Worm (Caenorhabditis elegans) whole organism, young adult: Measurements from ENCODE around the gene ZK353.9.

ENCODE experiments used
- B0261.1 ChIP-seq: sonication (generic microtip); optimal IDR thresholded peaks from 2 replicates; lab custom pipeline; 2016; ENCODE audit warnings: mild to moderate bottlenecking, missing genetic modification characterization, moderate library complexity, missing compliant biosample characterization
- B0336.3 ChIP-seq: fragments of 200-800 bp; sonication (Bioruptor generic); IDR thresholded peaks from 2 replicates; pipeline ENCODE4 v1.3.6; 2022; ENCODE audit warnings: missing genetic modification characterization, missing compliant biosample characterization
- Y53F4B.3 ChIP-seq: fragments of 200-800 bp; sonication (Bioruptor generic); IDR thresholded peaks from 2 replicates; pipeline ENCODE4 v1.3.6; 2022; ENCODE audit warnings: missing genetic modification reagents, missing genetic modification characterization, missing compliant biosample characterization
- Y53G8AR.9 ChIP-seq: fragments of 200-800 bp; sonication (Bioruptor generic); conservative IDR thresholded peaks from 2 replicates; pipeline ENCODE4 v1.3.6; 2022; ENCODE audit warnings: missing genetic modification reagents, missing genetic modification characterization, missing compliant biosample characterization
- Y95B8A.8 ChIP-seq: fragments of 200-800 bp; sonication (Bioruptor generic); IDR thresholded peaks from 2 replicates; pipeline ENCODE4 v1.3.6; 2022; ENCODE audit warnings: missing genetic modification reagents, missing genetic modification characterization, missing compliant biosample characterization
- aptf-3 ChIP-seq: fragments of 200-800 bp; sonication (Bioruptor generic); IDR thresholded peaks from 2 replicates; pipeline ENCODE4 v1.3.6; 2022; ENCODE audit warnings: missing genetic modification characterization, missing compliant biosample characterization
- attf-3 ChIP-seq: fragments of 200-800 bp; sonication (Bioruptor generic); conservative IDR thresholded peaks from 2 replicates; pipeline ENCODE4 v1.3.6; 2022; ENCODE audit warnings: missing genetic modification reagents, missing genetic modification characterization, missing compliant biosample characterization
- bed-2 ChIP-seq: fragments of 200-800 bp; sonication (Bioruptor generic); IDR thresholded peaks from 2 replicates; pipeline ENCODE4 v1.3.6; 2022; ENCODE audit warnings: missing genetic modification reagents, missing genetic modification characterization, missing compliant biosample characterization
- cebp-2 ChIP-seq: fragments of 200-800 bp; sonication (Bioruptor generic); IDR thresholded peaks from 2 replicates; pipeline ENCODE4 v1.3.6; 2022; ENCODE audit warnings: missing genetic modification characterization, missing compliant biosample characterization
- egl-18 ChIP-seq: fragments of 200-800 bp; sonication (Bioruptor generic); IDR thresholded peaks from 2 replicates; pipeline ENCODE4 v1.3.6; 2022; ENCODE audit warnings: missing genetic modification reagents, missing genetic modification characterization, missing compliant biosample characterization
- egl-44 ChIP-seq: fragments of 200-800 bp; sonication (Bioruptor generic); IDR thresholded peaks from 2 replicates; pipeline ENCODE4 v1.3.6; 2022; ENCODE audit warnings: missing genetic modification reagents, missing genetic modification characterization, missing compliant biosample characterization
- ets-4 ChIP-seq: fragments of 200-800 bp; sonication (Bioruptor generic); optimal IDR thresholded peaks from 2 replicates; lab custom pipeline; 2018; ENCODE audit warnings: mild to moderate bottlenecking, missing genetic modification characterization, missing compliant biosample characterization
- him-1 ChIP-seq: sonication (generic microtip); optimal IDR thresholded peaks from 2 replicates; lab custom pipeline; 2016; ENCODE audit warnings: missing genotype, missing genetic modification reagents, missing genetic modification characterization, missing compliant biosample characterization
- hmg-1.2 ChIP-seq: fragments of 200-800 bp; sonication (Bioruptor generic); IDR thresholded peaks from 2 replicates; pipeline ENCODE4 v1.3.6; 2022; ENCODE audit warnings: missing genetic modification reagents, missing genetic modification characterization, missing compliant biosample characterization
- hmg-20 ChIP-seq: fragments of 200-800 bp; sonication (Bioruptor generic); IDR thresholded peaks from 2 replicates; pipeline ENCODE4 v1.3.6; 2022; ENCODE audit warnings: missing genetic modification reagents, missing genetic modification characterization, missing compliant biosample characterization
- let-607 ChIP-seq, 2 experiments: fragments of 200-800 bp in 1 of 2; sonication (Bioruptor generic) in 1 of 2; sonication (generic microtip) in 1 of 2; optimal IDR thresholded peaks; 2 replicates each; lab custom pipeline; 2016 to 2018; ENCODE audit warnings: mild to moderate bottlenecking in 2 of 2, missing compliant biosample characterization in 2 of 2, missing genetic modification characterization in 2 of 2, moderate library complexity in 2 of 2, missing genotype in 1 of 2
- lin-35 ChIP-seq, 3 experiments: fragments of 150-350 bp in 2 of 3; sonication (generic microtip) in 1 of 3; optimal IDR thresholded peaks; 2 replicates each; lab custom pipeline; 2014 to 2018; ENCODE audit warnings: missing biosample characterization in 3 of 3, missing genetic modification characterization in 3 of 3, missing genetic modification reagents in 3 of 3
- lin-40 ChIP-seq: sonication (generic microtip); optimal IDR thresholded peaks from 2 replicates; lab custom pipeline; 2016; ENCODE audit warnings: missing genetic modification characterization, mild to moderate bottlenecking, missing compliant biosample characterization, missing genotype, missing genetic modification reagents
- madf-10 ChIP-seq: sonication (generic microtip); optimal IDR thresholded peaks from 2 replicates; lab custom pipeline; 2016; ENCODE audit warnings: mild to moderate bottlenecking, missing genetic modification characterization, missing compliant biosample characterization
- nfya-2 ChIP-seq: fragments of 200-800 bp; sonication (Bioruptor generic); IDR thresholded peaks from 2 replicates; pipeline ENCODE4 v1.3.6; 2022; ENCODE audit warnings: missing genetic modification reagents, missing genetic modification characterization, missing compliant biosample characterization
- nhr-80 ChIP-seq: sonication (generic microtip); optimal IDR thresholded peaks from 2 replicates; lab custom pipeline; 2016; ENCODE audit warnings: missing genetic modification characterization, missing compliant biosample characterization
- nhr-90 ChIP-seq: sonication (generic microtip); optimal IDR thresholded peaks from 2 replicates; lab custom pipeline; 2016; ENCODE audit warnings: missing genotype, mild to moderate bottlenecking, missing genetic modification characterization, missing compliant biosample characterization
- snpc-1.1 ChIP-seq: sonication (generic microtip); optimal IDR thresholded peaks from 2 replicates; lab custom pipeline; 2017; ENCODE audit warnings: missing genetic modification characterization, mild to moderate bottlenecking, missing compliant biosample characterization, antibody characterized with exemption, moderate library complexity, missing genotype, missing genetic modification reagents; ENCODE audit not compliant: insufficient read depth
- snpc-1.3 ChIP-seq: sonication (generic microtip); optimal IDR thresholded peaks from 2 replicates; lab custom pipeline; 2017; ENCODE audit warnings: missing genetic modification characterization, mild to moderate bottlenecking, missing compliant biosample characterization, antibody characterized with exemption, moderate library complexity, missing genotype, missing genetic modification reagents; ENCODE audit not compliant: insufficient read depth
- snpc-4 ChIP-seq, 5 experiments: fragments of 150-350 bp in 1 of 5; sonication (generic microtip) in 4 of 5; optimal IDR thresholded peaks; 2 replicates each; lab custom pipeline; 2014 to 2018; ENCODE audit warnings: missing genetic modification characterization in 5 of 5, missing biosample characterization in 3 of 5, antibody characterized with exemption in 2 of 5, mild to moderate bottlenecking in 2 of 5, missing compliant biosample characterization in 2 of 5, missing genotype in 2 of 5, moderate library complexity in 2 of 5, missing genetic modification reagents in 1 of 5
- tbx-9 ChIP-seq: sonication (generic microtip); optimal IDR thresholded peaks from 2 replicates; lab custom pipeline; 2016; ENCODE audit warnings: borderline replicate concordance, missing genetic modification characterization, inconsistent platforms, missing compliant biosample characterization
- tlf-1 ChIP-seq: fragments of 200-800 bp; sonication (Bioruptor generic); optimal IDR thresholded peaks from 2 replicates; lab custom pipeline; 2018; ENCODE audit warnings: mild to moderate bottlenecking, missing genetic modification characterization, missing compliant biosample characterization
- xnd-1 ChIP-seq: sonication (generic microtip); optimal IDR thresholded peaks from 2 replicates; lab custom pipeline; 2016; ENCODE audit warnings: missing genotype, missing genetic modification reagents, missing genetic modification characterization, missing compliant biosample characterization
- zfh-2 ChIP-seq: fragments of 200-800 bp; sonication (Bioruptor generic); conservative IDR thresholded peaks from 2 replicates; pipeline ENCODE4 v1.3.6; 2022; ENCODE audit warnings: missing genetic modification reagents, missing genetic modification characterization, missing compliant biosample characterization
- ztf-22 ChIP-seq: fragments of 200-800 bp; sonication (Bioruptor generic); optimal IDR thresholded peaks from 2 replicates; lab custom pipeline; 2018; ENCODE audit warnings: mild to moderate bottlenecking, missing genetic modification characterization, moderate library complexity, missing compliant biosample characterization

The ZK353.9 gene

ce11 chrIII:8429035-8429434, 19.7 kb downstream of the ZK353.9 start, which contains the start of gene ZK1236.1 (continued):
- TF ChIP-seq snpc-1.3 (peak; percentile 7), attf-3 (GFP tag; lab: Robert Waterston, UW) (peak; percentile 55; the same call in 1 of the 2 replicates), ztf-22 (GFP tag; lab: Kevin White, UChicago) (no peak)
- TF ChIP-seq, all 124 proteins: peak for 9

- no peak for TF ChIP-seq nhr-90 (tag; lab: Kevin White, UChicago)
- TF ChIP-seq nhr-80 (tag; lab: Kevin White, UChicago): no peak
- no peak for TF ChIP-seq egl-18 (GFP tag; lab: Robert Waterston, UW)
- no peak for TF ChIP-seq egl-44 (GFP tag; lab: Robert Waterston, UW)
- TF ChIP-seq Y95B8A.8 (GFP tag; lab: Robert Waterston, UW): no peak
- no peak for TF ChIP-seq B0261.1 (tag; lab: Kevin White, UChicago)
- TF ChIP-seq let-607 (tag; optimal IDR thresholded peaks at IDR 0.05; lab: Kevin White, UChicago): no peak
- no peak for TF ChIP-seq hmg-20 (GFP tag; lab: Robert Waterston, UW)
- no peak for TF ChIP-seq tlf-1 (GFP tag; lab: Kevin White, UChicago)
- TF ChIP-seq lin-40 (tag; lab: Kevin White, UChicago): no peak
Observed at ce11 chrIII:8429497-8429896, 20.2 kb downstream of the ZK353.9 start.

ce11 chrIII:8432143-8432542, 22.8 kb downstream of the ZK353.9 start, which contains the start of gene ZK1236.5:
ZK1236.5 (minus strand) TSS chrIII:8432214.
- TF ChIP-seq attf-3 (GFP tag; lab: Robert Waterston, UW) (peak; percentile 93), ets-4 (GFP tag; lab: Kevin White, UChicago) (no peak), ztf-22 (GFP tag; lab: Kevin White, UChicago) (no peak), him-1 (peak; percentile 46), nfya-2 (GFP tag; lab: Robert Waterston, UW) (no peak), lin-35 (GFP tag; optimal IDR thresholded peaks at IDR 0.05; lab: Kevin White, UChicago) (peak in 1 of 3 experiments; percentile 4)

ce11 chrIII:8435074-8435473, 25.8 kb downstream of the ZK353.9 start, which contains the start of gene ZK1236.9:
ZK1236.9 (minus strand) TSS chrIII:8435174.
- TF ChIP-seq tbx-9 (tag; lab: Kevin White, UChicago) (no peak), madf-10 (tag; lab: Kevin White, UChicago) (no peak), cebp-2 (no peak)

- TF ChIP-seq Y53G8AR.9 (GFP tag; lab: Robert Waterston, UW) (no peak), snpc-1.1 (peak; percentile 30), B0336.3 (GFP tag; lab: Robert Waterston, UW) (0 out of 2 replicates have a peak, but pooled peaks have one; percentile 11), xnd-1 (tag; lab: Kevin White, UChicago) (no peak), bed-2 (GFP tag; lab: Robert Waterston, UW) (no peak), hmg-1.2 (GFP tag; lab: Robert Waterston, UW) (0 out of 2 replicates have a peak, but pooled peaks have one; percentile 22), snpc-4 (GFP tag; optimal IDR thresholded peaks at IDR 0.05; lab: Kevin White, UChicago) (peak; percentile 33), snpc-4 (tag; optimal IDR thresholded peaks at IDR 0.05; lab: Kevin White, UChicago) (peak in 2 of 4 experiments; percentile 61 to 81), aptf-3 (GFP tag; lab: Robert Waterston, UW) (no peak), zfh-2 (no peak), Y53F4B.3 (GFP tag; lab: Robert Waterston, UW) (no peak)
Observed at ce11 chrIII:8437763-8438414, 28.6 kb downstream of the ZK353.9 start.
